Worm (Caenorhabditis elegans): ENCODE results near the gene col-75.

DNA sequence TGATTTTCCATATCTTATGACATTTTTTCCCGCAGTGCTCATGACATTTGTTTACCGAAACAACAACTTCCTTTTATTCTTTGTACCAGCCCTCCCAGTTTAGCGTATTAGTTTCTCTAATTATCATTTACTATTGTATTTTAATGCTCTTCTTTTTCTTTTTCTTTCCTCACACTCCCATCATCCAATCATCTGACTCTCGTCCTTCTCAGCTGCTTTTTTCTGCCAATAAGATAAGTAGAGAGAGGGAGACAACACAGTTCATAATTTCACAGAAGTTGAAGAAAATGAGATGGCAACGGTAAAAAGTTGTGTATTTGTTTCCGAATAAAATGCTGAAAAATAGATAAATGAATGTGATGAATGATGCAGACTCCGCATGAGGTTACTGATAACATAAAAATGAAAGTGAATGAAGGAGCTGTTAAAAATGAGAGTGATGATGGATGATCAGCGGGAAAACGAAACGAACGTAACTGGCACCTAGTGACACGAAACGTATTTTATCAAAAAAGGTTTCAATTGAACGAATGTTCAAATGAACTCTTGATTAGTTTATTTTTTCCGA, 48.6 kb upstream of the col-75 start:
- no peak for TF ChIP-seq ceh-43 (GFP tag; optimal IDR thresholded peaks at IDR 0.05)
- TF ChIP-seq nhr-12 (tag; optimal IDR thresholded peaks at IDR 0.05) = no peak
- no peak for TF ChIP-seq drap-1 (GFP tag; optimal IDR thresholded peaks at IDR 0.05)
